Fruit fly (Drosophila melanogaster) whole organism, embryonic: ENCODE results near the gene Yp1.

Source experiments
- Ada2b ChIP-seq: fragments of 200-800 bp; sonication (Bioruptor generic); IDR thresholded peaks from 2 replicates; pipeline ENCODE4 v1.3.6; 2022; ENCODE audit warnings: missing biosample characterization, missing genetic modification characterization
- Atf6 ChIP-seq: fragments of 200-800 bp; sonication (Bioruptor generic); IDR thresholded peaks from 2 replicates; pipeline ENCODE4 v1.3.6; 2022; ENCODE audit warnings: missing biosample characterization, missing genetic modification characterization
- CG1233 ChIP-seq: fragments of 200-800 bp; sonication (Bioruptor generic); optimal IDR thresholded peaks from 4 replicates; lab custom pipeline; 2018; ENCODE audit warnings: missing biosample characterization, mild to moderate bottlenecking, missing genetic modification characterization
- CG12659 ChIP-seq: fragments of 200-800 bp; sonication (Bioruptor generic); optimal IDR thresholded peaks from 3 replicates; lab custom pipeline; 2017; ENCODE audit warnings: mild to moderate bottlenecking, missing biosample characterization, missing genetic modification reagents, missing genetic modification characterization
- CG17829 ChIP-seq: fragments of 200-800 bp; optimal IDR thresholded peaks from 2 replicates; lab custom pipeline; 2019; ENCODE audit warnings: missing biosample characterization, mild to moderate bottlenecking, missing genetic modification characterization, moderate library complexity
- CG18011 ChIP-seq: fragments of 200-800 bp; sonication (Bioruptor generic); optimal IDR thresholded peaks from 2 replicates; lab custom pipeline; 2017; ENCODE audit warnings: missing biosample characterization, missing genetic modification characterization, mild to moderate bottlenecking, moderate library complexity, missing genotype
- CG1832 ChIP-seq: fragments of 200-800 bp; sonication (Bioruptor generic); optimal IDR thresholded peaks from 2 replicates; lab custom pipeline; 2017; ENCODE audit warnings: missing biosample characterization, mild to moderate bottlenecking, missing genetic modification characterization, inconsistent platforms
- CG18619 ChIP-seq: fragments of 200-800 bp; sonication (Bioruptor generic); optimal IDR thresholded peaks from 3 replicates; lab custom pipeline; 2017; ENCODE audit warnings: missing biosample characterization, mild to moderate bottlenecking, missing genetic modification characterization
- CG30020 ChIP-seq: fragments of 200-800 bp; optimal IDR thresholded peaks from 2 replicates; lab custom pipeline; 2019; ENCODE audit warnings: missing biosample characterization, mild to moderate bottlenecking, missing genetic modification characterization, moderate library complexity
- CG34224 ChIP-seq: fragments of 200-800 bp; sonication (Bioruptor generic); IDR thresholded peaks from 3 replicates; pipeline ENCODE4 v1.3.6; 2022; ENCODE audit warnings: missing biosample characterization, missing genetic modification characterization; ENCODE audit not compliant: partially characterized antibody
- CG3847 ChIP-seq: fragments of 200-800 bp; sonication (Bioruptor generic); IDR thresholded peaks from 2 replicates; pipeline ENCODE4 v1.3.6; 2022; ENCODE audit warnings: missing biosample characterization, missing genetic modification characterization
- CG3995 ChIP-seq: fragments of 200-800 bp; sonication (Bioruptor generic); optimal IDR thresholded peaks from 3 replicates; lab custom pipeline; 2016; ENCODE audit warnings: missing biosample characterization, missing genetic modification characterization
- CG6765 ChIP-seq: fragments of 200-800 bp; sonication (Bioruptor generic); optimal IDR thresholded peaks from 3 replicates; lab custom pipeline; 2017; ENCODE audit warnings: missing biosample characterization, mild to moderate bottlenecking, missing genetic modification characterization
- CG8290 ChIP-seq, 3 experiments: fragments of 200-800 bp; sonication (Bioruptor generic); optimal IDR thresholded peaks; 2 replicates each; lab custom pipeline; 2016 to 2019; ENCODE audit warnings: missing biosample characterization in 3 of 3, missing genetic modification characterization in 3 of 3, mild to moderate bottlenecking in 2 of 3, moderate library complexity in 1 of 3
- CG8944 ChIP-seq: fragments of 200-800 bp; sonication (Bioruptor generic); optimal IDR thresholded peaks from 3 replicates; lab custom pipeline; 2016; ENCODE audit warnings: missing biosample characterization, missing genetic modification characterization
- CG9437 ChIP-seq: fragments of 200-800 bp; sonication (Bioruptor generic); optimal IDR thresholded peaks from 2 replicates; lab custom pipeline; 2018; ENCODE audit warnings: missing biosample characterization, mild to moderate bottlenecking, missing genetic modification characterization
- Camta ChIP-seq: fragments of 200-800 bp; sonication (Bioruptor generic); optimal IDR thresholded peaks from 2 replicates; lab custom pipeline; 2016; ENCODE audit warnings: missing biosample characterization, missing genetic modification characterization
- CoRest ChIP-seq: fragments of 200-800 bp; sonication (Bioruptor generic); optimal IDR thresholded peaks from 3 replicates; lab custom pipeline; 2018; ENCODE audit warnings: missing biosample characterization, mild to moderate bottlenecking, missing genetic modification characterization, moderate library complexity
- Dip3 ChIP-seq: fragments of 200-800 bp; sonication (Bioruptor generic); optimal IDR thresholded peaks from 3 replicates; lab custom pipeline; 2016; ENCODE audit warnings: missing biosample characterization, missing genetic modification characterization
- Dref ChIP-seq: fragments of 200-800 bp; sonication (Bioruptor generic); IDR thresholded peaks from 2 replicates; pipeline ENCODE4 v1.3.6; 2022; ENCODE audit warnings: missing biosample characterization, missing genetic modification characterization
- Elba2 ChIP-seq: fragments of 200-800 bp; sonication (Bioruptor generic); optimal IDR thresholded peaks from 3 replicates; lab custom pipeline; 2016; ENCODE audit warnings: missing biosample characterization, missing genetic modification characterization
- Ets65A ChIP-seq: fragments of 200-800 bp; sonication (Bioruptor generic); peaks from one replicate; lab custom pipeline; 2016; ENCODE audit warnings: missing biosample characterization, missing genetic modification characterization
- Fer3 ChIP-seq: fragments of 200-800 bp; sonication (Bioruptor generic); optimal IDR thresholded peaks from 2 replicates; lab custom pipeline; 2018; ENCODE audit warnings: missing biosample characterization, mild to moderate bottlenecking, missing genetic modification characterization, moderate library complexity
- H15 ChIP-seq: fragments of 200-800 bp; sonication (Bioruptor generic); IDR thresholded peaks from 3 replicates; pipeline ENCODE4 v1.3.6; 2022; ENCODE audit warnings: missing biosample characterization, missing genetic modification characterization
- Hand ChIP-seq: fragments of 200-800 bp; sonication (Bioruptor generic); optimal IDR thresholded peaks from 2 replicates; lab custom pipeline; 2017; ENCODE audit warnings: mild to moderate bottlenecking, missing biosample characterization, missing genetic modification reagents, missing genetic modification characterization
- Hr3 ChIP-seq: fragments of 200-800 bp; sonication (Bioruptor generic); optimal IDR thresholded peaks from 3 replicates; lab custom pipeline; 2016; ENCODE audit warnings: missing biosample characterization, missing genetic modification characterization
- Lim3 ChIP-seq: fragments of 200-800 bp; sonication (Bioruptor generic); IDR thresholded peaks from 2 replicates; pipeline ENCODE4 v1.3.6; 2022; ENCODE audit warnings: missing biosample characterization, missing genetic modification characterization
- Nf-YA ChIP-seq: fragments of 200-800 bp; sonication (Bioruptor generic); IDR thresholded peaks from 2 replicates; pipeline ENCODE4 v1.3.6; 2022; ENCODE audit warnings: missing biosample characterization, missing genetic modification characterization
- Nf-YB ChIP-seq: fragments of 200-800 bp; sonication (Bioruptor generic); optimal IDR thresholded peaks from 3 replicates; lab custom pipeline; 2019; ENCODE audit warnings: missing biosample characterization, mild to moderate bottlenecking, missing genetic modification characterization, moderate library complexity
- Oaz ChIP-seq: fragments of 200-800 bp; sonication (Bioruptor generic); IDR thresholded peaks from 2 replicates; pipeline ENCODE4 v1.3.6; 2022; ENCODE audit warnings: missing biosample characterization, missing genetic modification characterization
- PHDP ChIP-seq: fragments of 200-800 bp; sonication (Bioruptor generic); optimal IDR thresholded peaks from 3 replicates; lab custom pipeline; 2018; ENCODE audit warnings: missing biosample characterization, mild to moderate bottlenecking, missing genetic modification characterization, moderate library complexity
- Ravus ChIP-seq: fragments of 200-800 bp; sonication (Bioruptor generic); IDR thresholded peaks from 2 replicates; pipeline ENCODE4 v1.3.6; 2022; ENCODE audit warnings: missing biosample characterization, missing genetic modification characterization
- Taf1 ChIP-seq: fragments of 200-800 bp; sonication (Bioruptor generic); IDR thresholded peaks from 2 replicates; pipeline ENCODE4 v1.3.6; 2022; ENCODE audit warnings: missing biosample characterization, missing genetic modification characterization
- ci ChIP-seq: fragments of 200-800 bp; sonication (Bioruptor generic); IDR thresholded peaks from 3 replicates; pipeline ENCODE4 v1.3.6; 2022; ENCODE audit warnings: missing biosample characterization, missing genetic modification characterization
- esg ChIP-seq: fragments of 200-800 bp; sonication (Bioruptor generic); conservative IDR thresholded peaks from 2 replicates; pipeline ENCODE4 v1.3.6; 2022; ENCODE audit warnings: missing biosample characterization, missing genetic modification characterization
- gce ChIP-seq: fragments of 200-800 bp; sonication (Bioruptor generic); IDR thresholded peaks from 3 replicates; pipeline ENCODE4 v1.3.6; 2022; ENCODE audit warnings: missing biosample characterization, missing genetic modification characterization
- her ChIP-seq: fragments of 200-800 bp; sonication (Bioruptor generic); optimal IDR thresholded peaks from 2 replicates; lab custom pipeline; 2016; ENCODE audit warnings: missing biosample characterization, missing genetic modification characterization
- hkb ChIP-seq, 2 experiments: fragments of 200-800 bp in 1 of 2; fragments of >200 bp in 1 of 2; sonication (Bioruptor generic) in 1 of 2; IDR thresholded peaks in 1 of 2; optimal IDR thresholded peaks in 1 of 2; 2 replicates each; pipeline versions ENCODE4 v1.3.6 to Lab custom; 2017 to 2022; ENCODE audit warnings: missing biosample characterization in 1 of 2, missing genetic modification characterization in 1 of 2
- jing ChIP-seq: fragments of 200-800 bp; sonication (Bioruptor generic); optimal IDR thresholded peaks from 2 replicates; lab custom pipeline; 2018; ENCODE audit warnings: missing biosample characterization, mild to moderate bottlenecking, missing genetic modification characterization
- lola ChIP-seq, 3 experiments: fragments of >200 bp in 2 of 3; fragments of 200-800 bp in 1 of 3; sonication (Bioruptor generic) in 1 of 3; optimal IDR thresholded peaks; 2 replicates each; lab custom pipeline; 2017 to 2019; ENCODE audit warnings: missing biosample characterization in 3 of 3, missing genetic modification characterization in 3 of 3, mild to moderate bottlenecking in 1 of 3, moderate library complexity in 1 of 3
- peb ChIP-seq: fragments of 200-800 bp; sonication (Bioruptor generic); IDR thresholded peaks from 2 replicates; pipeline ENCODE4 v1.3.6; 2022; ENCODE audit warnings: missing biosample characterization, missing genetic modification characterization
- ranshi ChIP-seq: fragments of 200-800 bp; sonication (Bioruptor generic); IDR thresholded peaks from 2 replicates; pipeline ENCODE4 v1.3.6; 2022; ENCODE audit warnings: missing biosample characterization, missing genetic modification characterization
- unc-4 ChIP-seq: fragments of 200-800 bp; sonication (Bioruptor generic); IDR thresholded peaks from 2 replicates; pipeline ENCODE4 v1.3.6; 2022; ENCODE audit warnings: missing biosample characterization, missing genetic modification characterization; ENCODE audit not compliant: partially characterized antibody
- vvl ChIP-seq: fragments of 200-800 bp; sonication (Bioruptor generic); IDR thresholded peaks from 2 replicates; pipeline ENCODE4 v1.3.6; 2022; ENCODE audit warnings: missing biosample characterization, missing genetic modification characterization
- wor ChIP-seq: fragments of 200-800 bp; sonication (Bioruptor generic); IDR thresholded peaks from 2 replicates; pipeline ENCODE4 v1.3.6; 2022; ENCODE audit warnings: missing biosample characterization, missing genetic modification characterization
- zen ChIP-seq: fragments of 200-800 bp; sonication (Bioruptor generic); optimal IDR thresholded peaks from 3 replicates; lab custom pipeline; 2018; ENCODE audit warnings: missing biosample characterization, mild to moderate bottlenecking, missing genetic modification characterization, moderate library complexity
- zfh1 ChIP-seq: fragments of 200-800 bp; sonication (Bioruptor generic); IDR thresholded peaks from 3 replicates; pipeline ENCODE4 v1.3.6; 2022; ENCODE audit warnings: missing biosample characterization, missing genetic modification characterization

Gene Yp1

DNA sequence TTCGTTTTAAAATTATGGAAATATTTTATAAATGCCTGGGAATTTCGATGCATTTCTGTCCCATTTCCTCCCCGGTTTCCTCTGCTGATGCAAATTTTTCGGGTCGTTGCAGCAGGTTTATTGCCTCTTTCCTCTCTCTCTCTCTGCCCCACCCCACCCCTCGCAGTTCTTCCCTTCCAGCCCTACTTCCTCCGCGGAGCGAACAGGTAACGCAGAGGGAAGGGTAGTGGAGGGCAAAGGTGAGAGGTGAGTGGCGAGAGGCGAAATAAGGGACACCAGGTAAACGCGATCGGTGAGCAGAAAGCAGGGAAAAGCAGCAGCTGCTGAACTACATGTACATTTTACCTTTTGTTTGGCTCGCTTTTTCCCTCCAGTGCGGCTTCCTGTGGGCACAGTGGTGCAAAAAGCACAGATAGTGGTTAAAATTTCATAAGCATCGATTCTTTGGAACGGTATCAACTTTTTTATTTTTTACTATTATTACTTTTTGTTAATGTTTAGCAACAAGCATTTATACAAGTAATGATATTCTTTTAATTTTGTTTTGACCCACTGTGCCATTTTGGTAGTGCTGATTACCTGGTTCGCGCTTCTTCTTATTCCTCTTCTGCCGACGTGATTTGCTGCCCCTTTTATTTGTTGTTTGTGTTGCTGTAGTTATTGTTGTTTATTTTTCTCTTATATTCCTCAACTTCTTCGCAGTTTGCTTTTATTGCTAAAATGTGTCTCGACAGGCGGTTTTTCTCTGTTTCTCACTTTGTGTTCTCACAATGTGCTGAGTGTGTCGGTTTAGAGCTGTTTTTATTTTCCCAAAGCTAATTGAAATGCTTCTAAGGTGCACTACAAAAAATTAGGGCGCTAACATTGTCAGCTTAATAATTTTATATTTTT lies 34.7 kb downstream of the Yp1 start (continued):
- TF ChIP-seq wor (GFP tag; lab: Robert Waterston, UW): peak; percentile 34; the same call in 1 of the 2 replicates
- 0 out of 2 replicates have a peak, but pooled peaks have one; percentile 45 for TF ChIP-seq Atf6
- TF ChIP-seq CG6765 (GFP tag; lab: Kevin White, UChicago): no peak
- no peak for TF ChIP-seq jing
- peak; percentile 11 for TF ChIP-seq CG8944 (GFP tag; lab: Kevin White, UChicago)
- peak; percentile 5 for TF ChIP-seq CG9437 (GFP tag; lab: Kevin White, UChicago)
- TF ChIP-seq ranshi (GFP tag; lab: Robert Waterston, UW): peak; percentile 74
- TF ChIP-seq Hr3 (GFP tag; lab: Kevin White, UChicago): peak; percentile 47
- peak; percentile 68 for TF ChIP-seq CG17829 (tag; lab: Kevin White, UChicago)
- TF ChIP-seq esg: peak; percentile 44
- TF ChIP-seq Lim3 (GFP tag; lab: Robert Waterston, UW): no peak
- peak in 1 of 3 experiments; percentile 71 for TF ChIP-seq lola (GFP tag; optimal IDR thresholded peaks at IDR 0.05; lab: Kevin White, UChicago)
- peak; percentile 66 for TF ChIP-seq Ets65A
- no peak for TF ChIP-seq unc-4
- TF ChIP-seq Dip3: no peak
- peak; percentile 62; the same call in 1 of the 3 replicates for TF ChIP-seq gce
- peak; percentile 87 for TF ChIP-seq zen (tag; lab: Kevin White, UChicago)
- TF ChIP-seq zfh1 (GFP tag; lab: Robert Waterston, UW): peak; percentile 89
- TF ChIP-seq PHDP (tag; lab: Kevin White, UChicago): peak; percentile 62
- TF ChIP-seq CG1832: peak; percentile 14
- peak; percentile 0 for TF ChIP-seq Fer3
- peak; percentile 18 for TF ChIP-seq Ravus
- peak; percentile 83 for TF ChIP-seq vvl (GFP tag; lab: Robert Waterston, UW)
- TF ChIP-seq Oaz (GFP tag; lab: Robert Waterston, UW): no peak
- peak; percentile 39 for TF ChIP-seq CG18619
- TF ChIP-seq CG3847 (GFP tag; lab: Robert Waterston, UW): peak; percentile 29; the same call in 1 of the 2 replicates
- TF ChIP-seq Dref (GFP tag; lab: Robert Waterston, UW): no peak
- peak; percentile 29; the same call in 1 of the 2 replicates for TF ChIP-seq peb (GFP tag; lab: Robert Waterston, UW)
- peak; percentile 35; the same call in 1 of the 2 replicates for TF ChIP-seq Nf-YA (GFP tag; lab: Robert Waterston, UW)
- TF ChIP-seq CG30020: no peak
- peak; percentile 55 for TF ChIP-seq Elba2
- TF ChIP-seq CG18011 (GFP tag; lab: Kevin White, UChicago): peak; percentile 35
- TF ChIP-seq ci (GFP tag; lab: Robert Waterston, UW): peak; percentile 68; the same call in 2 of the 3 replicates
- peak; percentile 43 for TF ChIP-seq Nf-YB (GFP tag; lab: Kevin White, UChicago)
- TF ChIP-seq Ada2b (GFP tag; lab: Robert Waterston, UW): peak; percentile 80
- peak; percentile 39 for TF ChIP-seq CG1233
- TF ChIP-seq hkb (optimal IDR thresholded peaks at IDR 0.05; lab: Kevin White, UChicago): no peak
- peak; percentile 79 for TF ChIP-seq hkb (GFP tag; IDR thresholded peaks at IDR 0.05; lab: Robert Waterston, UW)
- peak; percentile 22 for TF ChIP-seq Camta (GFP tag; lab: Kevin White, UChicago)
- TF ChIP-seq Taf1 (GFP tag; lab: Robert Waterston, UW): 0 out of 2 replicates have a peak, but pooled peaks have one; percentile 16
- no peak for TF ChIP-seq CG3995 (GFP tag; lab: Kevin White, UChicago)
- no peak for TF ChIP-seq CG34224 (GFP tag; lab: Robert Waterston, UW)
- TF ChIP-seq H15 (GFP tag; lab: Robert Waterston, UW): peak; percentile 58; the same call in 2 of the 3 replicates
- peak; percentile 48 for TF ChIP-seq CoRest (tag; lab: Kevin White, UChicago)
- no peak for TF ChIP-seq Hand
- peak; percentile 31 for TF ChIP-seq CG12659 (GFP tag; lab: Kevin White, UChicago)
- peak; percentile 2 for TF ChIP-seq CG8290 (GFP tag; optimal IDR thresholded peaks at IDR 0.05; lab: Kevin White, UChicago)
- TF ChIP-seq CG8290 (tag; optimal IDR thresholded peaks at IDR 0.05; lab: Kevin White, UChicago): no peak
- no peak for TF ChIP-seq her
